Worm (Caenorhabditis elegans) whole organism, L4 larva: ENCODE results near the gene Y59A8B.25.

Source experiments
- daf-8 ChIP-seq: fragments of 200-800 bp; sonication (Bioruptor generic); IDR thresholded peaks from 2 replicates; pipeline ENCODE4 v1.3.6; 2022; ENCODE audit warnings: missing genetic modification characterization, missing compliant biosample characterization
- lsy-2 ChIP-seq, 2 experiments: fragments of 150-350 bp in 1 of 2; sonication (generic microtip) in 1 of 2; optimal IDR thresholded peaks; 2 replicates each; lab custom pipeline; 2014 to 2017; ENCODE audit warnings: missing biosample characterization in 2 of 2, missing genetic modification characterization in 2 of 2
- nhr-76 ChIP-seq: fragments of 150-350 bp; optimal IDR thresholded peaks from 2 replicates; lab custom pipeline; 2014; ENCODE audit warnings: missing biosample characterization, missing genetic modification characterization

- TF ChIP-seq lsy-2 (tag; optimal IDR thresholded peaks at IDR 0.05; lab: Kevin White, UChicago) (no peak), nhr-76 (no peak), daf-8 (GFP tag; lab: Robert Waterston, UW) (no peak)
Observed at ce11 chrV:18008680-18009079, 46.5 kb downstream of the Y59A8B.25 start.
